Worm (Caenorhabditis elegans): ENCODE data around the gene C55B6.4.
A peak's percentile ranks its signal among the peaks of the same experiment; 100 is the strongest.

The C55B6.4 gene

DNA sequence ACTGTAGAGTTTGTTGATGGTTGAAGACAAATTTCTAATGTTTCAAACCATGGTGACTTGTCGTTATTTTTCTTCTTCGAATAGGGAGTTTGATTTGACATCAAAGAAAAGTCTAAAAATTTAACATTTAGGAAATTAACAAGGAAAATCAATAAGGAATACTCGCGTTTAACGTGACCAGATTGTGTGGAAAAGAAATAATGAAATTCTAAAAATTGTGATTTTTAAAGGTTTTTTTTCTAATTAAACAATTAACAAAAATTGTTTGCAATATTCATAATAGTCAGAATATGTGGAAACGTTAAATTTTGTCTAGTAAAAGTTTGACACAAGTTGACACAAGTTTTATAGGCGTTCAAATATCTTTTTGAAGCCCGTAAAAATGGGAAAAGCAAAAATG lies at the start of gene C55B6.4:
C55B6.4 (minus strand) TSS at position 101 of the 400 bp plus-strand sequence.
- TF ChIP-seq klf-2 (GFP tag; conservative IDR thresholded peaks at IDR 0.05), result no peak
- TF ChIP-seq ztf-23 (GFP tag; IDR thresholded peaks at IDR 0.05), result no peak
- no peak for TF ChIP-seq flt-1 (GFP tag; IDR thresholded peaks at IDR 0.05)
- no peak for TF ChIP-seq ztf-29 (GFP tag; IDR thresholded peaks at IDR 0.05)
- TF ChIP-seq med-1 (GFP tag; optimal IDR thresholded peaks at IDR 0.05; ENCODE audit: insufficient read depth), result no peak
- TF ChIP-seq T22C8.4 (GFP tag; IDR thresholded peaks at IDR 0.05), result no peak
- no peak for TF ChIP-seq ref-1 (GFP tag; conservative IDR thresholded peaks at IDR 0.05)
- TF ChIP-seq cog-1 (tag; optimal IDR thresholded peaks at IDR 0.05), result no peak
- TF ChIP-seq tab-1 (GFP tag; IDR thresholded peaks at IDR 0.05), result no peak

DNA sequence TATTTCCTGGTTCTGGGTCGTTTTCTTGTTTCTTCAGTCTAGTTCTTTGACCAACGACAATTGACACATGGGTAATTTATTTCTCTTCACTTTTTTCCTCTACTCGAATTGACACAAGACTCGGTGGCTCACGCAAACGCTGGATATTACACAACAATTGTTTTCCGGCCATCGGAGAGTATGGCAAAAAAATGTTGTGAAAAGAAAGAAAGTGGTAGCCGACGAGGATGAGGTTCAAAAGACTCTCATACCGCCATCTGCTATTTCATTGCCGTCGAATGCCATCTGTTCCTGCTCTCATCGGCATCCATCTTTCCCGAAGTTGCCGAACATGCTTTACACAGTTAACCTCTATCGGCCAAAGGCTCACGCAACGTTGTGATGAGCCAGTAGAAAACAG lies 49.2 kb upstream of the C55B6.4 start:
- TF ChIP-seq flt-1 (GFP tag; IDR thresholded peaks at IDR 0.05), result no peak
- no peak for TF ChIP-seq T22C8.4 (GFP tag; IDR thresholded peaks at IDR 0.05)
- TF ChIP-seq ztf-23 (GFP tag; IDR thresholded peaks at IDR 0.05), result no peak
- no peak for TF ChIP-seq tab-1 (GFP tag; IDR thresholded peaks at IDR 0.05)
- TF ChIP-seq klf-2 (GFP tag; conservative IDR thresholded peaks at IDR 0.05), result no peak
- no peak for TF ChIP-seq cog-1 (tag; optimal IDR thresholded peaks at IDR 0.05)
- TF ChIP-seq med-1 (GFP tag; optimal IDR thresholded peaks at IDR 0.05; ENCODE audit: insufficient read depth), result no peak
- no peak for TF ChIP-seq ref-1 (GFP tag; conservative IDR thresholded peaks at IDR 0.05)
- no peak for TF ChIP-seq ztf-29 (GFP tag; IDR thresholded peaks at IDR 0.05)

DNA sequence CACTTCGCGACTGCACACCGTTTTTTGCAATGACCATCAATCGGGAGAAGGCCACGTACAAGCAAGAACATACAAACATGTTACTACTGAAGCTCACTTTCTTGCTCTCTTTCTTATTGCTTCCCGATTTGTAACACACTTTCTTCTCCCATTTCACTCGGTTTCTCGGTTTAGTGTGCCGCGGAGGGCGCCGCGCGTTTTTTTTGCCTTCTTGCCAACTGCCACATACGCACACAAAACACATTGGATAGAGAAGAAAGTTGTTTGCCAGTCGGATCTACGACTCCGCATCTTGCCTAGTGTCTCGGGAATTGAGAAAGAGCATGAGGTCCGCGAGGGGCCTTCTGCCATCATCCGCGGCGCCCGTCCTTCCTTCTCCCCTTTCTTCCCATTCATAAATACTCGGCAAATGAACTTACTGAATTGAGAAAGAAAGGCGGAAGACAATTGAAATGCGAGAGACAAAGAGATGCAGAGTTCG lies 47.3 kb upstream of the C55B6.4 start:
- TF ChIP-seq ztf-29 (GFP tag; IDR thresholded peaks at IDR 0.05) (no peak), ref-1 (GFP tag; conservative IDR thresholded peaks at IDR 0.05) (no peak), cog-1 (tag; optimal IDR thresholded peaks at IDR 0.05) (no peak), ztf-23 (GFP tag; IDR thresholded peaks at IDR 0.05) (no peak), klf-2 (GFP tag; conservative IDR thresholded peaks at IDR 0.05) (no peak), med-1 (GFP tag; optimal IDR thresholded peaks at IDR 0.05; ENCODE audit: insufficient read depth) (no peak), tab-1 (GFP tag; IDR thresholded peaks at IDR 0.05) (no peak), flt-1 (GFP tag; IDR thresholded peaks at IDR 0.05) (no peak), T22C8.4 (GFP tag; IDR thresholded peaks at IDR 0.05) (no peak)

DNA sequence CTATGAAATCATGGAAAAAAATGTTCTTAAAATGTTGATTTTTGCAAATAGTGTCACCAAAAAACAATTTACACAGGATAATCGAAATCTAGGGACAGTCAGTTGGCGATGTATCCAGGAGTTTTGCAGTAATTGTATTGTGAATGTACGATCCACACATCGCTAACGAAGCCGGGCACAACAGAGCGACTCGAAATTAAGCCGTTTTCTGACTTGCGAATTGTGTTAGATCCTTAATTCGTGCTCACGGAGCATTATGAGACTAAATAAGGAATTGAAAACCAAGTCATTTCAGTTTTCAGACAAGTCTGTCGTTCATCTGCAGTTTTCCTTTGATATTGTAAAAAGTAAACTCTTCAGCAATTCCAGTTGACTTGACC lies 46.6 kb upstream of the C55B6.4 start:
- TF ChIP-seq tab-1 (GFP tag; IDR thresholded peaks at IDR 0.05) (no peak), cog-1 (tag; optimal IDR thresholded peaks at IDR 0.05) (no peak), flt-1 (GFP tag; IDR thresholded peaks at IDR 0.05) (no peak), ref-1 (GFP tag; conservative IDR thresholded peaks at IDR 0.05) (no peak), klf-2 (GFP tag; conservative IDR thresholded peaks at IDR 0.05) (no peak), med-1 (GFP tag; optimal IDR thresholded peaks at IDR 0.05; ENCODE audit: insufficient read depth) (no peak), ztf-29 (GFP tag; IDR thresholded peaks at IDR 0.05) (no peak), ztf-23 (GFP tag; IDR thresholded peaks at IDR 0.05) (no peak)

DNA sequence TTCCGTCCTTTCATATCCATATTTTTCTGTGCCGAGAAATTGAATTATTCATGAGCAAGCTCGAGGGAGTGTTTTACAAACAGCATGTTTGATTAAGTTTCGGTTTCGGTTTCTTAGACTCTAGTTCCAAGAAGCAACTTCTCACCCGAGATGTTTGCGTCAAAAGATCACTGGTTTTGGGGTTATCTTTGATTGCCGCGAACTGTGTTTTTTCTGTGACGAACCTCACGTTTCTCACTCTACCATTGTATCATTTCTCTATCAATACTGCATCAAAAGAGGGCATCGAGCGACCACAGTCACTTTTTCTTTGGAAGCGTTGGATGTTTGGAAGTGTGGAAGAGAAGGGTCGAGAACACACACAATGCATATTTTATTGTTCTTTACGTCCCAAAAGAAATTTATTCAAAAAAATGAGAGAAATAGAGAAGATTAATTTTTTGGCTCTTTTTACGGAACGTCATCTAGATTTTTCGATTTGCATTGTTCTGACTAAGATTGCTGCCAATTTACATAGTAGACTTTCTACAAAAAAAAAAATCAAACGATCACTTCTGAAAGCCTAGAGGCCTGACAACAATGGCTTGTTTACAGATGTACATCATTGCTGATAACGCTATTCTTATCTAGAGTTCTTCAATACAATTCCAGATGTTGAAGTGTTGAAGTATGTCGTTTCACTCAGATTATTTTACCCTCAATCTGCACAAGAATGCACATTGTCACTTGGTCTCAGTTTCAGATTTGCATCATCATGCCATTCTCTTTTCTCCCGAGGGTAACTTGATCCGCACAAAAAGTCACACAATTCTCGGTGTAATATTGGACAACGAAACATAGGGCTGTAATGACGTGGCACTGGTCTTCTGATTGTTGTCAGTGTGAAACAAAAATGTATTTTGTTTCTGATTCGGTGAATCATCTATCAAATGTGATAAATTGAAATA lies 45.9 kb upstream of the C55B6.4 start:
- TF ChIP-seq T22C8.4 (GFP tag; IDR thresholded peaks at IDR 0.05), result no peak
- no peak for TF ChIP-seq flt-1 (GFP tag; IDR thresholded peaks at IDR 0.05)
- TF ChIP-seq ref-1 (GFP tag; conservative IDR thresholded peaks at IDR 0.05), result no peak
- no peak for TF ChIP-seq med-1 (GFP tag; optimal IDR thresholded peaks at IDR 0.05; ENCODE audit: insufficient read depth)
- TF ChIP-seq ztf-23 (GFP tag; IDR thresholded peaks at IDR 0.05), result no peak
- TF ChIP-seq cog-1 (tag; optimal IDR thresholded peaks at IDR 0.05), result no peak

DNA sequence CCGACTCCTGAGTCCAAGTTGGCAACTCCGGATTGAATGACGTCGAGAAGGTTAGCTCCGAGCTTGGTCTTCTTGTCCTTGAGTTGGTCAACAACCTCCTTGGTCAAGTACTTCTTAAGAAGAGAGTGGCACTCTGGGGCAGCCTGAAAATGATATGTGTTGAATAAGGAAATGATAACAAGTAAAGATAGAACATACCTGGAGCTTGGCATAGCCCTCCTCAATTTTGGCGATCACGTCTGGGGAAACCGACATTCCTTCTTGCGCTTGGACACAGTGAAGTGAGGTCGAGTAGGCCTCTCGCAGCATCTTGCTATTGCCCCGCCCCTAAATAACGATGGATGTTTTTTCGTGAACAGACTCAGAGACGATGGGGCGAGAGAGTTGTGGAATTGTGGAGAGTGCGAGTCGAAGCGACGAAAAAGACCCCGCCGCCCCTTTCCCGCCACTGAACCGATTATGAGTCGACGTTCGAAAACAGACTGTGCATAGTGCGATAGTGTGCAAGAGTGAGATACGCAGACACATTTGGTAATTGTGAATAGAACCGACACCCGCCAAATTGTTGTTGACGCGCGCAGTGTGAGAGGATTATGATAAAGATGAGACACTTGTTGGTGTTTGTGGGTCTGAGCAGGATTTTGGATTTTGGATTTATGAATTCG lies 44.8 kb upstream of the C55B6.4 start:
- peak; percentile 86 for TF ChIP-seq cog-1 (tag; optimal IDR thresholded peaks at IDR 0.05)
- no peak for TF ChIP-seq flt-1 (GFP tag; IDR thresholded peaks at IDR 0.05)
- no peak for TF ChIP-seq ztf-23 (GFP tag; IDR thresholded peaks at IDR 0.05)
- no peak for TF ChIP-seq med-1 (GFP tag; optimal IDR thresholded peaks at IDR 0.05; ENCODE audit: insufficient read depth)

DNA sequence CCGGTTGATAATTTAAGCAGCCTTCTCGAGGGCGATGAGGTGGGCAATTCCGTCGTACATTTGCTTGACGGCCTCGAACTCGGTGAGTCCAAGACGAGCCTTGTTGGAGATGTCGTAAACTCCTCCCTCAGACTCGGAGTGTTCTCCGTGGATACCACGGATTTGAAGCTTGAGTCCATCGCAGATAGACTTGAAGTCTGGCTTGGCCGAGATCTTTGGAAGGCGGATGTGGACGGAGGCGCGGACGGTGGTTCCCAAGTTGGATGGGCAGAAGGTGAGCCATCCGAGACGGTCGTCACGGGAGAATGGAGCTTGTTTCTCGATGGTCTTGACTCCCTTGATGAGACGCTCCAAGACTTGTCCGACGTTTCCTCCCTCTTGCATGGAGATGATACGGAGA lies 43.4 kb upstream of the C55B6.4 start:
- no peak for TF ChIP-seq cog-1 (tag; optimal IDR thresholded peaks at IDR 0.05)
- TF ChIP-seq tab-1 (GFP tag; IDR thresholded peaks at IDR 0.05), result no peak
- TF ChIP-seq ref-1 (GFP tag; conservative IDR thresholded peaks at IDR 0.05), result no peak
- 0 out of 2 replicates have a peak, but pooled peaks have one; percentile 23 for TF ChIP-seq flt-1 (GFP tag; IDR thresholded peaks at IDR 0.05)
- TF ChIP-seq med-1 (GFP tag; optimal IDR thresholded peaks at IDR 0.05; ENCODE audit: insufficient read depth), result no peak
- no peak for TF ChIP-seq T22C8.4 (GFP tag; IDR thresholded peaks at IDR 0.05)
- no peak for TF ChIP-seq klf-2 (GFP tag; conservative IDR thresholded peaks at IDR 0.05)

DNA sequence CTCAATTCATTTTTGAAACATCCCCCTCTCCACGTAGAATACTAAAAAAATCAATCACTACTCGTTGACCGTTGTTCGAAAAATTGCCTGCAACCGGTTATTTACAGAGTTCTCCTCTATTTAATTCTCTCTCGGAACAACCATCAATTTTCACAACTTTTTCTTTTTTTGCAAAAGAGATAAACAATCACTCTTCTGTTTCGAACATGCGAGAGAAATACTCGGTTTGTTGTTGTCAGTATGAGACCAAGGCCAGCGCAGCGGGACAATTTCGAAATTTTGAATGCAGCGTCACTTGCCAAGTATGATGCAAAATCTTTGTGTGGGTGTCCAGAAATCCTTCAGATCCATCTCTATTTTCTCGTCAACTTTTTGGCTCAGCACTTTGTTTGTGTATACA lies 42.8 kb upstream of the C55B6.4 start:
- no peak for TF ChIP-seq ztf-29 (GFP tag; IDR thresholded peaks at IDR 0.05)
- TF ChIP-seq cog-1 (tag; optimal IDR thresholded peaks at IDR 0.05), result no peak
- no peak for TF ChIP-seq tab-1 (GFP tag; IDR thresholded peaks at IDR 0.05)
- TF ChIP-seq ztf-23 (GFP tag; IDR thresholded peaks at IDR 0.05), result no peak
- no peak for TF ChIP-seq klf-2 (GFP tag; conservative IDR thresholded peaks at IDR 0.05)
- TF ChIP-seq flt-1 (GFP tag; IDR thresholded peaks at IDR 0.05), result no peak
- no peak for TF ChIP-seq med-1 (GFP tag; optimal IDR thresholded peaks at IDR 0.05; ENCODE audit: insufficient read depth)
- TF ChIP-seq ref-1 (GFP tag; conservative IDR thresholded peaks at IDR 0.05), result no peak
- no peak for TF ChIP-seq T22C8.4 (GFP tag; IDR thresholded peaks at IDR 0.05)

DNA sequence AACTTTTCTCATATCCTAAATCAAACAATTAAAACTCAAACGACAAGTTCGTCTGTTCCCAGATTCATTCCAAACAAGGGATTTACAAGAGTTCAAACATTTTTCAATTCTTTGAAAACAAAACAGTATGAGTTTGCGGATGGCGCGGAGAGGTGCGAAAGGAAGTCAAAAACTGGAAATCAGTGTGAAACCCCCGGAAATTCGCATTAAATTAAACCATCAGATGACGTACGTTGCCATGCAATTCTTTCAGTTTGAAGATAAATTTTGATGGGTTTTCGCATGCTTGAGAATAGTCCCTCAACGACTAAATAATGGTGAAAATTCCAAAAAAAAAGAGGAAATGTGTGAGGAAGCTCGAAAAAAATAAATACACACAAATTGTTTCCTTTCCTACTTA lies 41.9 kb upstream of the C55B6.4 start:
- TF ChIP-seq tab-1 (GFP tag; IDR thresholded peaks at IDR 0.05) (no peak), klf-2 (GFP tag; conservative IDR thresholded peaks at IDR 0.05) (no peak), flt-1 (GFP tag; IDR thresholded peaks at IDR 0.05) (no peak), T22C8.4 (GFP tag; IDR thresholded peaks at IDR 0.05) (no peak), ref-1 (GFP tag; conservative IDR thresholded peaks at IDR 0.05) (no peak), ztf-29 (GFP tag; IDR thresholded peaks at IDR 0.05) (no peak), ztf-23 (GFP tag; IDR thresholded peaks at IDR 0.05) (no peak), med-1 (GFP tag; optimal IDR thresholded peaks at IDR 0.05; ENCODE audit: insufficient read depth) (no peak), cog-1 (tag; optimal IDR thresholded peaks at IDR 0.05) (no peak)
